Fruit fly (Drosophila melanogaster) whole organism, prepupa: Measurements from ENCODE around the gene heph.

Experiments used
- CG16779 ChIP-seq: fragments of 200-800 bp; sonication (Bioruptor generic); optimal IDR thresholded peaks from 3 replicates; lab custom pipeline; 2017; ENCODE audit warnings: missing biosample characterization, mild to moderate bottlenecking, missing genetic modification characterization
- CG3032 ChIP-seq: fragments of 200-800 bp; optimal IDR thresholded peaks from 2 replicates; lab custom pipeline; 2019; ENCODE audit warnings: missing biosample characterization, mild to moderate bottlenecking, missing genetic modification characterization, moderate library complexity
- CG6276 ChIP-seq: fragments of 200-800 bp; sonication (Bioruptor generic); optimal IDR thresholded peaks from 2 replicates; lab custom pipeline; 2017; ENCODE audit warnings: missing biosample characterization, mild to moderate bottlenecking, missing genetic modification characterization
- CG6854 ChIP-seq: fragments of 200-800 bp; sonication (Bioruptor generic); optimal IDR thresholded peaks from 2 replicates; lab custom pipeline; 2017; ENCODE audit warnings: missing biosample characterization, mild to moderate bottlenecking, missing genetic modification characterization
- CG7368 ChIP-seq: fragments of 200-800 bp; sonication (Bioruptor generic); optimal IDR thresholded peaks from 3 replicates; lab custom pipeline; 2016; ENCODE audit warnings: missing biosample characterization, missing genetic modification characterization
- Hr38 ChIP-seq: sonication (Bioruptor generic); optimal IDR thresholded peaks from 2 replicates; lab custom pipeline; 2016; ENCODE audit warnings: missing biosample characterization, missing genetic modification characterization
- OdsH ChIP-seq: fragments of 200-800 bp; sonication (Bioruptor generic); optimal IDR thresholded peaks from 3 replicates; lab custom pipeline; 2016; ENCODE audit warnings: missing biosample characterization, missing genetic modification characterization
- Sox102F ChIP-seq: fragments of 200-800 bp; sonication (Bioruptor generic); optimal IDR thresholded peaks from 2 replicates; lab custom pipeline; 2016; ENCODE audit warnings: missing biosample characterization, mild to moderate bottlenecking, missing genetic modification characterization
- topi ChIP-seq: fragments of 200-800 bp; sonication (Bioruptor generic); optimal IDR thresholded peaks from 3 replicates; lab custom pipeline; 2016; ENCODE audit warnings: missing biosample characterization, missing genetic modification characterization

dm6 chr3R:31956264-31956663 is 59.1 kb downstream of the heph start:
- TF ChIP-seq CG6854 (GFP tag; lab: Kevin White, UChicago) (no peak), Hr38 (GFP tag; lab: Kevin White, UChicago) (no peak), Sox102F (GFP tag; lab: Kevin White, UChicago) (peak; percentile 50), CG3032 (tag; lab: Kevin White, UChicago) (no peak), topi (GFP tag; lab: Kevin White, UChicago) (peak; percentile 69), CG6276 (GFP tag; lab: Kevin White, UChicago) (no peak), CG16779 (no peak), CG7368 (GFP tag; lab: Kevin White, UChicago) (no peak), OdsH (GFP tag; lab: Kevin White, UChicago) (peak; percentile 12)
